Fruit fly (Drosophila melanogaster): ENCODE results near the gene CG1231.

dm6 chr3L:320798-321197 is 35.4 kb upstream of the CG1231 start:
- no peak for TF ChIP-seq CG4496 (GFP tag; IDR thresholded peaks at IDR 0.05)
- no peak for TF ChIP-seq EcR (GFP tag; optimal IDR thresholded peaks at IDR 0.05)
- no peak for TF ChIP-seq fd96Ca (GFP tag; IDR thresholded peaks at IDR 0.05)
- TF ChIP-seq CG10348 (GFP tag; IDR thresholded peaks at IDR 0.05), result no peak
